Worm (Caenorhabditis elegans): ENCODE data around the gene Y53G8AM.4.

Y53G8AM.4 gene

DNA sequence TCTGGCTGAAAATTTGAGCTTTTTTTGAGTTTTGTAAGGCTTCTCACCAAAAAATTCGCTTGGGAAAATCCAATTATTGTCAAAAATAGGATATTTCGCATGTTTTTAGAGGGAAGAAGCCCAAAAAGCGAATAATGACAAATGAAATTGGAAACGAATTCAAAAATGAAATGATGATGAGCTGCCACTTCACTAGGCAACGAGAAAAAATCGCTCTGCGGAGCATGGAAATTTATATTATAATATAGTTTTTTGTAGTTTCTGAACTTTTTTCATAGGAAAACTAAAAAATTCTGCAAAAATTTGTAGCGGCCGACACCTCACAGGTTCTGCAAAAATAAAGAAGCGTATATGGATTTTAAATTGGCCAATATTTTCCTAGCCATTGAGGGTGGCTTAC lies 2.4 kb downstream of the Y53G8AM.4 start, which contains the start of gene Y53G8AL.3:
TSS of gene Y53G8AL.3 (minus strand) at position 101 of the 400 bp plus-strand sequence.
- TF ChIP-seq dao-5 (tag; optimal IDR thresholded peaks at IDR 0.05) = no peak
- TF ChIP-seq W03F9.2 (tag; optimal IDR thresholded peaks at IDR 0.05) = no peak
- TF ChIP-seq him-1 (tag; optimal IDR thresholded peaks at IDR 0.05) = no peak

DNA sequence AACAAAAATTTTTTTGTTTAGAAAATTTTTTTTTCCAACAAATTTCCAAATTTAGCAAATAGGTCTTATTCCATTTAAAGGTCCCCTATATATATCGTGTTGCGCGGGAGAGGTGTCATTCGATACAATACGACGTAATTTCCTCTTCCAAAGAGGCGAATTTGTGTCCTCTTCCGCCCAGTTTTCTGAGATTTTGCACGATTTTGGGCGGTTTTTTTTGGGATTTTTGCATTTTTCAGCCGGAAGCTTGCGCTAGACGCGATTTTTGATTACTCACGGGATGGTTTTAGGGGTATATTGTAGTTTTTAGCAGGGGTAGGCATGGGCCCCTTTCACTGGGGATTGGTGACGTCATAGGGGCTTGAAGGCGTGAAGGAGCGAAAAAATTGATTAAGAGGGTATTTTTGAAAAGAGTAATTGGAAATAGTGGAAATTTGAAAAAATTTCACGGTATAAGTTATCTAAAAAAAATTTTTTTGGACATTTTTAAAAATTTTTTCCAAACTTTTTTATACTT lies 4.8 kb downstream of the Y53G8AM.4 start, which contains the start of gene Y53G8AL.4:
TSS of gene Y53G8AL.4 (minus strand) at position 51 of the 517 bp plus-strand sequence.
- TF ChIP-seq W03F9.2 (tag; optimal IDR thresholded peaks at IDR 0.05) (no peak), dao-5 (tag; optimal IDR thresholded peaks at IDR 0.05) (no peak)

DNA sequence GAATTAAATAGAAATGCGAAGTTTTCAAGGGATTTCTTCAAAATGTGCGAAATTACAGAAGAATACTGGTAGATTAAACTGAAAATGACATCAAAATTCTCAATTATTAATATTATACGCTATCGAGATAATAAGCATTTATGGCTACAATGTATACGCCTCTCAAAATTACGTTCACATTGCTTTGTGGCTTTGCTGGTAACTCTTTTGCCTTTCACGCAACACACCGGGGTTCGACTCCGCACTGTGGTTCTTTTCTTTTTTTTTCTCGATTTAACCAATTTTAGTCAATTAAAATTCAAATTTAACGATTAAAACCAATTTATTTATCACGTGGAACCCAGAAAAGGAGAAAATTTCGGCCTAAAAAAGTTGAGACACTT lies 6.4 kb downstream of the Y53G8AM.4 start:
- TF ChIP-seq W03F9.2 (tag; optimal IDR thresholded peaks at IDR 0.05) (no peak), dao-5 (tag; optimal IDR thresholded peaks at IDR 0.05) (peak; percentile 61)

DNA sequence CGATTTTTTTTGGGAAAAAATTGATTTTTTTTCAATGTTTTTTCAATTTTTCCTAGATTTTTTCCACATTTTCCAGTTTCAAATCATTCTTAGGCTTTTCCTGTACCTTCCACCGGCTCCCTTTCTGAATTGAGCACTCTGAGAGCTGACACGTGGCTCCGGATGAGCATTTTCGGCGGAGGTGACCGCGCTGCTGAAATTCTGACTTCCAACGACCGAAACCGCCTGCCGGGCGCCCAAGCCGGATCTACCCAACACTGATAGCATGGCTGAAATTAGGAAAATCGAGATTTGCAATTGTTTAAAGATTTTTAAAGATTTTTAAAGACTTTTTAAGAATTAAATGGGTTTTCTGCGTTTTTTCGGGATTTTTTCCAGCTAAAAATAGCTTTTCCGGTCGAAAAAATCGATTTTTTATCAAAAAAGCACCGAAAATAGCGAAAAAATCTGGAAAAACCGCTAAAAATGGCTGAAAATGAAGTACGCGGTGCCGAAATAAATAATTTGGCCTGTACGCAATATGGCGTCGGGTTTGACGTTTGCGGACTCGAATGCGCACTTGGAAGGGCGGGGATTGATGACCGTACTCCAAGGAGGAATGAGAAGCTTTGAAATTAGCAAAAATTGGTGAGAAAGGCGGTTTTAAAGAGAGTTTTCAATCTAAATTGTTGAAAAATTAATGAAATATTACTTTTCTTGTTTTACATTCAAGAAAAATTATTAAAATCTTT lies 7.0 kb downstream of the Y53G8AM.4 start, which contains the start of gene nduf-9:
TSS of gene nduf-9 (minus strand) at position 269 of the 731 bp plus-strand sequence.
- TF ChIP-seq dao-5 (tag; optimal IDR thresholded peaks at IDR 0.05) = no peak
- TF ChIP-seq W03F9.2 (tag; optimal IDR thresholded peaks at IDR 0.05) = peak; percentile 39
- TF ChIP-seq him-1 (tag; optimal IDR thresholded peaks at IDR 0.05) = no peak

DNA sequence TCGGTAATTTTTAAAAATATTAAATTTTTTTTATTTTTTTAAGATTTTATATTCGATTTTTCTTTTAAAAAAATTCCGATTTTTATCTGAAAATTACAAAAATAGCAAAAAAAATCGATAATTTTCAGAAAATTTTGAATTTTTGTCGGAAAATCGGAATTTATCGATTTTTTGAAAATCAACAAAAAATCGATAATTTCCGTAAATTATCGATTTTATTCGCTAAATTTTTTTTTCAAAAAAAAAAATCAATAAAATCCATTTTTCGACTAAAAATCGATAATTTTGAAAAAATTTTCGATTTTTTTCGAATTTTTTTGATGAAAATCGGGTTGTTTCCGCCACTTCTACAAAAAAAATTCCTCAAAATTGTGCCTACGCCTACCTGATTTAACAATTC lies 13.1 kb downstream of the Y53G8AM.4 start:
- TF ChIP-seq W03F9.2 (tag; optimal IDR thresholded peaks at IDR 0.05) (no peak), him-1 (tag; optimal IDR thresholded peaks at IDR 0.05) (no peak), dao-5 (tag; optimal IDR thresholded peaks at IDR 0.05) (no peak)

DNA sequence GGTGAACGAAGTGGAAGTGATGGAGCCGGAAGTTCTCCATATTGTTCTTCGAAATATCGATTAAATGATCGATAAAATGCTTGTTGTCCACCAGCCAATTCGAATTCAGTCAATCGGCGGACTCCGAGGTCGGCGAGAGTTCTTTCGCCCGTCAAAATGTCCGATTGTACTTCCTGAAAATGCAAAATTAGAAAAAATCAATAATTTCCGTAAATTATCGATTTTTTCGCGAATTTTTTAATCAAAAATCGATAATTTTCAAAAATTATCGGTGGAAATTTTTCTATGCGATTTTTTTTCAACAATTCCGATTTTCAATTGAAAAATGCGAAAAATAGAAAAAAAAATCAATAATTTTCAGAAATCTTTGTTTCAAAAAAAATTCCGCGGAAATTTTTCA lies 13.5 kb downstream of the Y53G8AM.4 start:
- TF ChIP-seq him-1 (tag; optimal IDR thresholded peaks at IDR 0.05) = no peak
- no peak for TF ChIP-seq W03F9.2 (tag; optimal IDR thresholded peaks at IDR 0.05)
- TF ChIP-seq dao-5 (tag; optimal IDR thresholded peaks at IDR 0.05) = no peak

DNA sequence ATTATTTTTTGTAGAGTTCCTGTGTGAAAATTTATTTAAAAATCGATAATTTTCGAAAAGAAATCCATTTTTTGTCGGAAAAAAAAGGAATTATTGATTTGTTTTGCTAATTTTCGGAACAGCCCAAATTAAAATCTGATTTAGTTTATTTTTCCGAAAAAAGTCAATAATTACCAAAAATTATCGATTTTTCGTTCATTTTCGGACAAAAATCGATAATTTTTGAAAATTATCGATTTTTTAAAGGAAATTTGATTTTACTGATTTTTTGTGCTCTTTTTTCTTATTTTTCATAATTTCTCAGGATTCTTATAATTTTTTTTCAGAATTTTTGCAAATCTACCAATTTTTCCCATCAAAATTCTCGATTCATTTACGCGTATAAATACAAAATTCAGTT lies 14.1 kb downstream of the Y53G8AM.4 start:
- TF ChIP-seq him-1 (tag; optimal IDR thresholded peaks at IDR 0.05) (no peak), dao-5 (tag; optimal IDR thresholded peaks at IDR 0.05) (no peak), W03F9.2 (tag; optimal IDR thresholded peaks at IDR 0.05) (no peak)

DNA sequence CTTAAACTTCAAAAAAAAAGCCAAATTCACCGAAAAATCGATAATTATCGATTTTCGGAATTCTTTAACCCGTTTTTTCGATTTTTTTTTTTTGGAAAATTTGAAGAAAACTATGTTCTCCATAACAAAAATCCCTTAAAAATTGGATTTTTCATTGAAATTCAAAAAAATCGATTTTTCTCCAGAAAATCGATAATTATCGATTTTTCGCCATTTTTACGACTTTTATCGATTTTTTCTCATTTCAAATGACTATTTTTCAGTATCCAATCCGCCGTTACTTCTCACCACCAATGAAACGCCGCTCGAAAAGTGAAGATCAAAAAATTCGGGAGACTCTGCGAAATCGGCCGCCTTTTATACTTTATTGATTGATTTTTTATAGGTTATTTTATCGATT lies 14.6 kb downstream of the Y53G8AM.4 start:
- TF ChIP-seq him-1 (tag; optimal IDR thresholded peaks at IDR 0.05) (no peak), W03F9.2 (tag; optimal IDR thresholded peaks at IDR 0.05) (no peak), dao-5 (tag; optimal IDR thresholded peaks at IDR 0.05) (no peak)

DNA sequence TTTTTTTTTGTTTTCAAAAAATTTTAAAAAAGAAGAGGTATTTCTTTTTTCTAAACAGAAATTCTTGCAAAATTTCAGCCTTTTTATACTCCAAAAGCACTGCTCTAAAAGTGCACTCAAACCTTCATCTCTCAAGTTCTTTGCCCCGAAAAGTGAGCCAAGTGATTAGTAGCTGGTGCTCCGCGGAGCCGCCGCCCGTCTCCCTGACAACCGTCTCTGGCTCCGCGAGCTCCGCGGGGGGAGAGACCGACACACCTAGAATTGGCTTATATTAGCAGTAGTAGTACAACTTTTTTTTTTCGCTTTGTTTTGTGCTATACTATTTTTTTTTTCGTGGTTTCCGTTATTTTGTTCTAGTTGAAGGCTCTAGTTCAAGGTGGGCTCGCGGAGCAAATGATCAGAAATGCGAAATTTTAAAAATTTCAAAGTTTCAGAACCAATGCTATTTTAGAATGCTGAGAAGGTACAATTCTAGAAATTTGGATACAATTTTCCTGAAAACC lies 22.8 kb downstream of the Y53G8AM.4 start, which contains the start of gene Y53G8AL.1:
TSS of gene Y53G8AL.1 (plus strand) at position 453 of the 503 bp plus-strand sequence.
- no peak for TF ChIP-seq W03F9.2 (tag; optimal IDR thresholded peaks at IDR 0.05)
- TF ChIP-seq dao-5 (tag; optimal IDR thresholded peaks at IDR 0.05) = no peak
- TF ChIP-seq him-1 (tag; optimal IDR thresholded peaks at IDR 0.05) = no peak

DNA sequence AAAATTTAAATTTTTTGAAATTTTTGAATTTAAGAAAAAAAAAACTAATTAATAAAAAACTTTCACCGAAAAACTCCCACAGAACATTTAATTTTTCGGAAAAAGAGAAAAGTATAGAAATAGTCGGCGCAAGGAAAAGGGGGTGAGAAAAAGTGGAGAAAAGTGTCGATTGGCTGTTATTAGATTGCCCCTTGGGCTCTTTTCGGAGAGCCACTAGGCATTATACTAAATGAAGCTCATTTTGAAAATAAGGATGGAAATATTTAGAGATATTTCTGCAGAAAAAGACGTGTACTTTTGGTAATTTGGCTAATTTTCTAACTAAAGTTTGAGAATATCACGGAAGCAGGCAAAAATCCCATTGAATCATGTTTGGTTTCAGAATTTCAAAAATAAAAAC lies 31.4 kb downstream of the Y53G8AM.4 start:
- no peak for TF ChIP-seq him-1 (tag; optimal IDR thresholded peaks at IDR 0.05)
- TF ChIP-seq dao-5 (tag; optimal IDR thresholded peaks at IDR 0.05) = no peak
- no peak for TF ChIP-seq W03F9.2 (tag; optimal IDR thresholded peaks at IDR 0.05)

DNA sequence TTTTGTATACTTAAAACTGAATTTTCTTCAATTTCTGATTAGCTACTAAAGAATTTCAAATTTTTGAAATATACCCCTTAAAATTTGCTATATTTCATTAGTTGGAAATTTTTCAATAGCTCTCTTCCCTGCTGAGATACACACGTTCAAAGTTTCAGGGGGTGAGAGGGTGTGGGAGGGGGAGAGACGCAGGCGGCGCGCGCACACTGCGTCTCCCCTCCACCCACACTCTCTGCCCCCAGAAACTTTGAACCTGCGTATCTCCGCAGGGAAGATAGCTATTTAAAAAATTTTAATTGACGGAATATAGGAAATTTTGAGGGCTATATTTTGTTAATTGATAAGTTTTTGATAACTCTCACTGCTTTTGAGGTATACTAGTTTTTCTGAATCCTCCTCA lies 32.8 kb downstream of the Y53G8AM.4 start:
- TF ChIP-seq W03F9.2 (tag; optimal IDR thresholded peaks at IDR 0.05) = no peak
- TF ChIP-seq him-1 (tag; optimal IDR thresholded peaks at IDR 0.05) = no peak
- TF ChIP-seq dao-5 (tag; optimal IDR thresholded peaks at IDR 0.05) = no peak

DNA sequence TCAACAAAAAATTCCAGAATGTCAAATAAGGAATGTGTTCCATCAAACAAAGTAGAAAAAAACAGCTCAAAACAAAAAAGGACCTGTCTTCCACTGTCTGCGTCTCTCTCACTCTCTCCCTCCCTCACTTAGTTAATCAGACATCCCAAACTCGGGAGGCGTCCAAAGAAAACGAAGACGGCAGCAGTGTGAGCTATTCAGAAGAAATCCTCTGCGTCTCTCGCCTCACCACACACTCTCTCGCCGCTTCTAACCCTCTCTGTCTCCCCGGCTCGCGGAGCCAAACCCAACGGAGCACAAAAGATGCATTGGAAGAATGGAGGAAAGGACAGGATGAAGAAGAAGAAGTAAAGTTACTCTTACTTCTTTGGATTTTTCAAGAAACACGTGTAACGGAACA lies 35.2 kb downstream of the Y53G8AM.4 start:
- no peak for TF ChIP-seq W03F9.2 (tag; optimal IDR thresholded peaks at IDR 0.05)
- TF ChIP-seq him-1 (tag; optimal IDR thresholded peaks at IDR 0.05) = no peak
- no peak for TF ChIP-seq dao-5 (tag; optimal IDR thresholded peaks at IDR 0.05)

DNA sequence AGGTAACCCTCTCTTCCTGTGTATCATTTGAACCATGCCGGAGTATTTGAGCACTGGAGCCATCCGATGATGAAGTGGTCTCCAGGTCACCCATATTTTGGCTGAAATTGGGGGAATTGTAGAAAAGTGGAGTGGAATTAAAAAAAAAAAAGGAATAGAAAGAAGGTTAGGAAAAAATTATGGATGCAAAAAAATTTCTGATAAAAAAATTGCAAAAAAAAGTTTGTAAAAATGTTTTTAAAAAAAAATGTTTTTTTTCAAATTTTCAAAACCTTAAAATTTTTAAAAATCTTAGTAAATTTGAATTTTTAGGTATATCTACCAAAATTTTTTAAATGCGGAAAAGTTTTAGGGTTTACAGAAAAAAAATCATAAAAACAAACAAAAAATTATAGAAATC lies 36.4 kb downstream of the Y53G8AM.4 start, which contains the start of gene frm-8:
TSS of gene frm-8 (minus strand) at position 101 of the 400 bp plus-strand sequence.
- TF ChIP-seq dao-5 (tag; optimal IDR thresholded peaks at IDR 0.05) (no peak), W03F9.2 (tag; optimal IDR thresholded peaks at IDR 0.05) (no peak), him-1 (tag; optimal IDR thresholded peaks at IDR 0.05) (no peak)

All from whole organism, L4/young adult.